Fruit fly (Drosophila melanogaster): ENCODE results near the gene CG16863.

CG16863 gene

DNA sequence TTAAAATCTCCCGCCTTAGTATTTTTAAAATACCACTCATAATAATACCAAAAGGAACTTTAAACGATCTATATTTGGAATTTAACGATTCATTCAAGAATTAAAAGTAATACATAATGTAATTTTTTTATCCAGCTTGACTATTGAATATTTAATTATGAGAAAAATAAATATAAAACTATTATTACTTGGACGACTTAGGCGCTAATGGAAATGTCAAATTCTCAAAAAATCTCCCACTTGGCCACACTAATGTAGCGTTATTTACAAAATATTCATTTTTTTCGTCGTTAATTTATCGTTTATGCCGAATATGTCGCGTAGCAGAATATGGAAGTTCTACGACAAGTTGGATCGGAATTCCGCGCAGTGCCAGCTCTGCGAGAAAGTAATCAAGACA, at the start of gene CG16863:
Gene CG16863, plus strand, starts transcription at position 245 of the 400 bp plus-strand sequence.
- TF ChIP-seq MBD-R2 (GFP tag; IDR thresholded peaks at IDR 0.05) = 0 out of 2 replicates have a peak, but pooled peaks have one; percentile 38
- TF ChIP-seq fd96Cb (tag; optimal IDR thresholded peaks at IDR 0.05) = no peak
- TF ChIP-seq kah (GFP tag; optimal IDR thresholded peaks at IDR 0.05) = no peak
- TF ChIP-seq cato (GFP tag; optimal IDR thresholded peaks at IDR 0.05; ENCODE audit: borderline replicate concordance) = no peak
- no peak for TF ChIP-seq CG10462 (GFP tag; optimal IDR thresholded peaks at IDR 0.05)
- TF ChIP-seq CG11093 (GFP tag; IDR thresholded peaks at IDR 0.05) = no peak
- no peak for TF ChIP-seq PHDP (tag; optimal IDR thresholded peaks at IDR 0.05)
- TF ChIP-seq CG9797 (GFP tag; optimal IDR thresholded peaks at IDR 0.05) = peak; percentile 51
- TF ChIP-seq ATbp (GFP tag; optimal IDR thresholded peaks at IDR 0.05) = no peak
- peak; percentile 75 for TF ChIP-seq CG10267 (tag; optimal IDR thresholded peaks at IDR 0.05)
- peak; percentile 66 for TF ChIP-seq gfzf (GFP tag; optimal IDR thresholded peaks at IDR 0.05)
- TF ChIP-seq CG14710 (tag; optimal IDR thresholded peaks at IDR 0.05) = peak; percentile 33
- TF ChIP-seq CG16779 (GFP tag; IDR thresholded peaks at IDR 0.05) = no peak
- no peak for TF ChIP-seq Trl (optimal IDR thresholded peaks at IDR 0.05)
- no peak for TF ChIP-seq Trl (GFP tag; optimal IDR thresholded peaks at IDR 0.05)
- TF ChIP-seq zfh2 (GFP tag; optimal IDR thresholded peaks at IDR 0.05) = no peak
- no peak for TF ChIP-seq Sox102F (GFP tag; optimal IDR thresholded peaks at IDR 0.05)
- TF ChIP-seq CG8089 (GFP tag; optimal IDR thresholded peaks at IDR 0.05) = no peak
- TF ChIP-seq sd (tag; optimal IDR thresholded peaks at IDR 0.05) = no peak
- no peak for TF ChIP-seq Sox100B (GFP tag; optimal IDR thresholded peaks at IDR 0.05)
- no peak for TF ChIP-seq sna (GFP tag; IDR thresholded peaks at IDR 0.05; ENCODE audit: partially characterized antibody)
- TF ChIP-seq wdn (GFP tag; IDR thresholded peaks at IDR 0.05) = no peak
- TF ChIP-seq Myb (GFP tag; optimal IDR thresholded peaks at IDR 0.05) = peak; percentile 56
- TF ChIP-seq CG6175 (GFP tag; IDR thresholded peaks at IDR 0.05) = no peak
- no peak for TF ChIP-seq CG4617 (GFP tag; optimal IDR thresholded peaks at IDR 0.05; ENCODE audit: borderline replicate concordance)
- TF ChIP-seq phol (tag; optimal IDR thresholded peaks at IDR 0.05) = peak; percentile 2
- peak; percentile 47 for TF ChIP-seq stwl (tag; optimal IDR thresholded peaks at IDR 0.05)
- TF ChIP-seq CG4707 (GFP tag; optimal IDR thresholded peaks at IDR 0.05) = no peak
- TF ChIP-seq Spps (tag; optimal IDR thresholded peaks at IDR 0.05) = no peak
- no peak for TF ChIP-seq CG42726 (GFP tag; IDR thresholded peaks at IDR 0.05; ENCODE audit: partially characterized antibody)
- no peak for TF ChIP-seq CG8359 (GFP tag; optimal IDR thresholded peaks at IDR 0.05; ENCODE audit: borderline replicate concordance)
- TF ChIP-seq CG17829 (tag; optimal IDR thresholded peaks at IDR 0.05) = peak; percentile 17
- TF ChIP-seq trem (tag; optimal IDR thresholded peaks at IDR 0.05) = peak; percentile 28
- no peak for TF ChIP-seq CG9876 (GFP tag; optimal IDR thresholded peaks at IDR 0.05)
- TF ChIP-seq C15 (GFP tag; IDR thresholded peaks at IDR 0.05) = no peak
- no peak for TF ChIP-seq CG9727 (GFP tag; optimal IDR thresholded peaks at IDR 0.05)
- peak; percentile 82 for TF ChIP-seq E2f2 (GFP tag; IDR thresholded peaks at IDR 0.05)
- no peak for TF ChIP-seq CG14441 (GFP tag; IDR thresholded peaks at IDR 0.05)
- TF ChIP-seq Awh (GFP tag; IDR thresholded peaks at IDR 0.05) = no peak
- TF ChIP-seq pros (GFP tag; optimal IDR thresholded peaks at IDR 0.05) = no peak
- no peak for TF ChIP-seq HmgD (GFP tag; optimal IDR thresholded peaks at IDR 0.05)
- TF ChIP-seq Dp (GFP tag; optimal IDR thresholded peaks at IDR 0.05) = peak; percentile 73
- TF ChIP-seq hb (GFP tag; IDR thresholded peaks at IDR 0.05; ENCODE audit: partially characterized antibody) = no peak
- peak; percentile 49 for TF ChIP-seq CG17359 (tag; optimal IDR thresholded peaks at IDR 0.05)
- TF ChIP-seq CG17912 (GFP tag; optimal IDR thresholded peaks at IDR 0.05) = no peak
- TF ChIP-seq pzg (GFP tag; optimal IDR thresholded peaks at IDR 0.05) = peak; percentile 28
- TF ChIP-seq dm (GFP tag; optimal IDR thresholded peaks at IDR 0.05) = no peak
- no peak for TF ChIP-seq chn (GFP tag; optimal IDR thresholded peaks at IDR 0.05)
- TF ChIP-seq BEAF-32 (GFP tag; optimal IDR thresholded peaks at IDR 0.05) = peak; percentile 14

Measured in whole organism, embryonic.